1 fruit fly cellular context compared by ENCODE assay signal in the genomic region with DNA sequence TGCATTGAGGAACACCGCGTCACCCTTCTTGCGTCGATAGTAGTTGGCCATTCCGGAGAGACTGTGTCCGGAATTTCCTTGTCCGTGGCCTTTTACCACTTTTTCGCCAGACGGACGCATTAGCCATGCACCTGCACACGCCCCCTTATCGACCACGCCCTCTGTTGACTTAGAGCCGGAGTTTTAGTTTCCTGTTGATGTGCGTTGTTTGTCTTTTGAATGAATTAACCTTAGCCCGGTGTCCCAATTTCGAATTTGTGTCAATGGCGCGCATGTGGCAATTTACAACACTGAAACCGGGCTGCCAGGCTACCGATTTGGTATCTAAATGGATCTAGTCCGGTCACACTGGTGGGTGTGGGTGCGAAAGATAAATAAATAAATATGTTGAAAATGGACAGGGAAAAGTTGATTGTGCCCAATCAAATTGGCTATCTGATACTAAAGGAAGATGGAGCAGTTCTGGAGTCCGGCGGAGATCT.
TF ChIP-seq lines count a peak whose summit lies in the region.

A gene (minus strand): TSS at position 51 of the 482 bp plus-strand sequence.
A gene (plus strand): TSS at position 348 of the 482 bp plus-strand sequence.

TF ChIP-seq in whole organism, embryonic, 481 proteins besides CTCF, POLR2A, EP300 and RAD21 (continued from another document):
- no peak for TF ChIP-seq sna (GFP tag; IDR thresholded peaks at IDR 0.05; lab: Robert Waterston, UW; ENCODE audit: partially characterized antibody)
- peak; percentile 44 for TF ChIP-seq CG14710 (tag; optimal IDR thresholded peaks at IDR 0.05; lab: Kevin White, UChicago)
- no peak for TF ChIP-seq odd (GFP tag; optimal IDR thresholded peaks at IDR 0.05; lab: Kevin White, UChicago)
- TF ChIP-seq CG7987 (GFP tag; optimal IDR thresholded peaks at IDR 0.05; lab: Kevin White, UChicago), result peak; percentile 41
- peak; percentile 98 for TF ChIP-seq CG2199 (GFP tag; IDR thresholded peaks at IDR 0.05; lab: Robert Waterston, UW)
- TF ChIP-seq CG7372 (GFP tag; IDR thresholded peaks at IDR 0.05; lab: Robert Waterston, UW), result no peak
- TF ChIP-seq Side (GFP tag; optimal IDR thresholded peaks at IDR 0.05; lab: Kevin White, UChicago), result no peak
- no peak for TF ChIP-seq ab (GFP tag; optimal IDR thresholded peaks at IDR 0.05; lab: Kevin White, UChicago)
- TF ChIP-seq crp (GFP tag; optimal IDR thresholded peaks at IDR 0.05; lab: Kevin White, UChicago), result no peak
- peak; percentile 91 for TF ChIP-seq Med (GFP tag; lab: Kevin White, UChicago)
- no peak for TF ChIP-seq Rx (GFP tag; IDR thresholded peaks at IDR 0.05; lab: Robert Waterston, UW)
- peak; percentile 24; the same call in 1 of the 2 replicates for TF ChIP-seq sob (GFP tag; IDR thresholded peaks at IDR 0.05; lab: Robert Waterston, UW)
- 0 out of 2 replicates have a peak, but pooled peaks have one; percentile 26 for TF ChIP-seq wdn (GFP tag; IDR thresholded peaks at IDR 0.05; lab: Robert Waterston, UW)
- no peak for TF ChIP-seq tll (GFP tag; optimal IDR thresholded peaks at IDR 0.05; lab: Kevin White, UChicago)
- no peak for TF ChIP-seq CkIIα-i1 (GFP tag; IDR thresholded peaks at IDR 0.05; lab: Robert Waterston, UW)
- no peak for TF ChIP-seq CG14667 (GFP tag; IDR thresholded peaks at IDR 0.05; lab: Robert Waterston, UW)
- TF ChIP-seq pfk (GFP tag; optimal IDR thresholded peaks at IDR 0.05; lab: Kevin White, UChicago), result no peak
- no peak for TF ChIP-seq ac (GFP tag; optimal IDR thresholded peaks at IDR 0.05; lab: Kevin White, UChicago)
- peak; percentile 41 for TF ChIP-seq BEAF-32 (GFP tag; optimal IDR thresholded peaks at IDR 0.05; lab: Kevin White, UChicago)
- TF ChIP-seq pzg (GFP tag; optimal IDR thresholded peaks at IDR 0.05; lab: Kevin White, UChicago), result peak; percentile 88
- peak; percentile 51 for TF ChIP-seq CG17912 (GFP tag; optimal IDR thresholded peaks at IDR 0.05; lab: Kevin White, UChicago)
- peak; percentile 6 for TF ChIP-seq ERR (GFP tag; optimal IDR thresholded peaks at IDR 0.05; lab: Kevin White, UChicago)
- TF ChIP-seq CG18619 (GFP tag; optimal IDR thresholded peaks at IDR 0.05; lab: Kevin White, UChicago), result no peak
- no peak for TF ChIP-seq Tbp (GFP tag; optimal IDR thresholded peaks at IDR 0.05; lab: Kevin White, UChicago)
- no peak for TF ChIP-seq CG6765 (GFP tag; optimal IDR thresholded peaks at IDR 0.05; lab: Kevin White, UChicago)
- no peak for TF ChIP-seq CG6175 (GFP tag; IDR thresholded peaks at IDR 0.05; lab: Robert Waterston, UW)
- peak; percentile 45 for TF ChIP-seq YL-1 (GFP tag; optimal IDR thresholded peaks at IDR 0.05; lab: Kevin White, UChicago)
- no peak for TF ChIP-seq ato (GFP tag; IDR thresholded peaks at IDR 0.05; lab: Robert Waterston, UW; ENCODE audit: partially characterized antibody)
- no peak for TF ChIP-seq Atf-2 (GFP tag; optimal IDR thresholded peaks at IDR 0.05; lab: Kevin White, UChicago)
- no peak for TF ChIP-seq CG5953 (GFP tag; IDR thresholded peaks at IDR 0.05; lab: Robert Waterston, UW)
- TF ChIP-seq H15 (GFP tag; IDR thresholded peaks at IDR 0.05; lab: Robert Waterston, UW), result no peak
- TF ChIP-seq CG6854 (GFP tag; optimal IDR thresholded peaks at IDR 0.05; lab: Kevin White, UChicago), result no peak
- no peak for TF ChIP-seq E2f1 (GFP tag; IDR thresholded peaks at IDR 0.05; lab: Robert Waterston, UW)
- TF ChIP-seq CG8388 (GFP tag; optimal IDR thresholded peaks at IDR 0.05; lab: Kevin White, UChicago), result no peak
- no peak for TF ChIP-seq Dip3 (GFP tag; optimal IDR thresholded peaks at IDR 0.05; lab: Kevin White, UChicago)
- no peak for TF ChIP-seq CG5245 (GFP tag; optimal IDR thresholded peaks at IDR 0.05; lab: Kevin White, UChicago)
- peak; percentile 16; the same call in 1 of the 2 replicates for TF ChIP-seq Bgb (GFP tag; IDR thresholded peaks at IDR 0.05; lab: Robert Waterston, UW; ENCODE audit: partially characterized antibody)
- TF ChIP-seq kni (GFP tag; optimal IDR thresholded peaks at IDR 0.05; lab: Kevin White, UChicago), result peak; percentile 16
- no peak for TF ChIP-seq tio (GFP tag; optimal IDR thresholded peaks at IDR 0.05; lab: Kevin White, UChicago)
- no peak for TF ChIP-seq gcm (GFP tag; optimal IDR thresholded peaks at IDR 0.05; lab: Kevin White, UChicago)
- peak; percentile 6 for TF ChIP-seq CG13424 (tag; optimal IDR thresholded peaks at IDR 0.05; lab: Kevin White, UChicago)
- TF ChIP-seq emc (GFP tag; optimal IDR thresholded peaks at IDR 0.05; lab: Kevin White, UChicago), result no peak
- TF ChIP-seq CG32532 (GFP tag; IDR thresholded peaks at IDR 0.05; lab: Robert Waterston, UW), result no peak
- peak; percentile 15 for TF ChIP-seq zfh2 (GFP tag; optimal IDR thresholded peaks at IDR 0.05; lab: Kevin White, UChicago)
- no peak for TF ChIP-seq Meics (GFP tag; optimal IDR thresholded peaks at IDR 0.05; lab: Kevin White, UChicago)
- TF ChIP-seq CG8281 (tag; optimal IDR thresholded peaks at IDR 0.05; lab: Kevin White, UChicago), result no peak
- TF ChIP-seq bbx (GFP tag; IDR thresholded peaks at IDR 0.05; lab: Robert Waterston, UW; ENCODE audit: partially characterized antibody), result no peak
- no peak for TF ChIP-seq sim (GFP tag; IDR thresholded peaks at IDR 0.05; lab: Robert Waterston, UW)
- TF ChIP-seq pan (optimal IDR thresholded peaks at IDR 0.05; lab: Kevin White, UChicago), result no peak
- TF ChIP-seq pan (GFP tag; optimal IDR thresholded peaks at IDR 0.05 in 1 of 2, IDR thresholded peaks at IDR 0.05 in 1 of 2), result no peak
- TF ChIP-seq Scr (GFP tag; IDR thresholded peaks at IDR 0.05; lab: Robert Waterston, UW; ENCODE audit: partially characterized antibody), result no peak
- TF ChIP-seq dimm (GFP tag; IDR thresholded peaks at IDR 0.05; lab: Robert Waterston, UW), result no peak
- TF ChIP-seq CG6683 (GFP tag; optimal IDR thresholded peaks at IDR 0.05; lab: Kevin White, UChicago), result no peak
- TF ChIP-seq Atf3 (GFP tag; optimal IDR thresholded peaks at IDR 0.05; lab: Kevin White, UChicago), result no peak
- TF ChIP-seq Aef1 (GFP tag; IDR thresholded peaks at IDR 0.05; lab: Robert Waterston, UW), result no peak
- TF ChIP-seq CG6254 (GFP tag; optimal IDR thresholded peaks at IDR 0.05; lab: Kevin White, UChicago), result no peak
- TF ChIP-seq D (optimal IDR thresholded peaks at IDR 0.05; lab: Kevin White, UChicago), result no peak
- no peak for TF ChIP-seq D (GFP tag; optimal IDR thresholded peaks at IDR 0.05; lab: Kevin White, UChicago)
- TF ChIP-seq Bteb2 (GFP tag; optimal IDR thresholded peaks at IDR 0.05; lab: Kevin White, UChicago), result no peak
- peak; percentile 73 for TF ChIP-seq Ets97D (GFP tag; optimal IDR thresholded peaks at IDR 0.05; lab: Kevin White, UChicago)
- TF ChIP-seq CG16815 (GFP tag; optimal IDR thresholded peaks at IDR 0.05; lab: Kevin White, UChicago), result no peak
- no peak for TF ChIP-seq scrt (GFP tag; optimal IDR thresholded peaks at IDR 0.05; lab: Kevin White, UChicago)
- no peak for TF ChIP-seq CG15269 (tag; optimal IDR thresholded peaks at IDR 0.05; lab: Kevin White, UChicago)
- TF ChIP-seq CG4730 (GFP tag; IDR thresholded peaks at IDR 0.05; lab: Robert Waterston, UW), result no peak
- TF ChIP-seq inv (GFP tag; IDR thresholded peaks at IDR 0.05; lab: Robert Waterston, UW; ENCODE audit: partially characterized antibody), result no peak; the same call in 1 of the 2 replicates
- TF ChIP-seq cas (GFP tag; IDR thresholded peaks at IDR 0.05; lab: Robert Waterston, UW), result no peak
- TF ChIP-seq Fer1 (GFP tag; optimal IDR thresholded peaks at IDR 0.05; lab: Kevin White, UChicago), result peak; percentile 29
- no peak for TF ChIP-seq hb (GFP tag; IDR thresholded peaks at IDR 0.05; lab: Robert Waterston, UW; ENCODE audit: partially characterized antibody)
- TF ChIP-seq CG15601 (tag; optimal IDR thresholded peaks at IDR 0.05; lab: Kevin White, UChicago), result peak; percentile 34
- no peak for TF ChIP-seq bcd (GFP tag; optimal IDR thresholded peaks at IDR 0.05; lab: Kevin White, UChicago)
- TF ChIP-seq HLHmδ (GFP tag; optimal IDR thresholded peaks at IDR 0.05; lab: Kevin White, UChicago), result peak; percentile 1
- no peak for TF ChIP-seq slou (GFP tag; optimal IDR thresholded peaks at IDR 0.05; lab: Kevin White, UChicago)
- no peak for TF ChIP-seq CG31224 (GFP tag; IDR thresholded peaks at IDR 0.05; lab: Robert Waterston, UW)
- peak; percentile 97 for TF ChIP-seq E2f2 (GFP tag; IDR thresholded peaks at IDR 0.05; lab: Robert Waterston, UW)
- TF ChIP-seq CG11504 (tag; optimal IDR thresholded peaks at IDR 0.05; lab: Kevin White, UChicago), result no peak
- TF ChIP-seq CG2712 (tag; optimal IDR thresholded peaks at IDR 0.05; lab: Kevin White, UChicago), result peak; percentile 9
- TF ChIP-seq Fer3 (tag; optimal IDR thresholded peaks at IDR 0.05; lab: Kevin White, UChicago), result no peak
- TF ChIP-seq CG2120 (GFP tag; optimal IDR thresholded peaks at IDR 0.05; lab: Kevin White, UChicago), result peak; percentile 51
